Fruit fly (Drosophila melanogaster) S2 (cell line): ENCODE data around the gene Bub1.

Source experiments
- CG8478 ChIP-seq: fragments of >200 bp; optimal IDR thresholded peaks from 2 replicates; lab custom pipeline; 2018
- CTCF ChIP-seq, 2 experiments: fragments of >200 bp; optimal IDR thresholded peaks; 2 replicates each; lab custom pipeline; 2018

DNA sequence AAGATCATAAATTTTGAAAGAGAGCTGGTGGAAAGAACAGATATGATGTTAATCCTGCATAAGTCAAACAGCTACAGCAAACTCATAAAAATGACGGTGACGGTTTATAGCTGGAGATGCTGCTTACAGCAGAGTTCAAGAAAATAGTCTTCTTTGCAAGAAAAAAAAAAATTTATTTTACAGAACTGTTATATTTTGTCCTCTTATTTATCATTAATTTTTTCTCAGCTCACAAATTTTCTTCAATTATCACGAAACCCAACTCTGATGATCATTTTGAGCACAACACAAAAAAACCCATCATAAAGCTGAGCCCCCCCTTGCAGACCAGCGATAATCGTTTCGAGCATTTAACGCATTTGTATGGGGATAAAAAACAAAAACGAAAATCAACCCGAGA is 47.2 kb upstream of the Bub1 start:
- no peak for TF ChIP-seq CTCF (optimal IDR thresholded peaks at IDR 0.05; lab: Kevin White, UChicago)
- no peak for TF ChIP-seq CG8478 (lab: Kevin White, UChicago)
